Fruit fly (Drosophila melanogaster): ENCODE results near the gene homer.
A peak's percentile ranks its signal among the peaks of the same experiment; 100 is the strongest.

The homer gene

dm6 chr2L:6705081-6705480 is 18.1 kb downstream of the homer start:
- TF ChIP-seq br (GFP tag; optimal IDR thresholded peaks at IDR 0.05) (no peak), jim (GFP tag; optimal IDR thresholded peaks at IDR 0.05) (no peak), brk (GFP tag; optimal IDR thresholded peaks at IDR 0.05) (no peak), sv (GFP tag; optimal IDR thresholded peaks at IDR 0.05) (no peak), Hr78 (GFP tag; optimal IDR thresholded peaks at IDR 0.05) (no peak), foxo (GFP tag; optimal IDR thresholded peaks at IDR 0.05) (no peak), fru (GFP tag; optimal IDR thresholded peaks at IDR 0.05) (no peak), Sp1 (GFP tag; optimal IDR thresholded peaks at IDR 0.05) (no peak), Hnf4 (GFP tag; optimal IDR thresholded peaks at IDR 0.05) (no peak), Dfd (GFP tag; optimal IDR thresholded peaks at IDR 0.05) (no peak), CG32264 (GFP tag; optimal IDR thresholded peaks at IDR 0.05) (no peak), CG9705 (GFP tag; optimal IDR thresholded peaks at IDR 0.05) (no peak), Vsx2 (GFP tag; optimal IDR thresholded peaks at IDR 0.05; ENCODE audit: partially characterized antibody) (no peak), woc (GFP tag; optimal IDR thresholded peaks at IDR 0.05) (no peak)

dm6 chr2L:6701409-6702199 is 21.6 kb downstream of the homer start:
- TF ChIP-seq Hnf4 (GFP tag; optimal IDR thresholded peaks at IDR 0.05) (no peak), h (GFP tag; optimal IDR thresholded peaks at IDR 0.05) (peak; percentile 5), foxo (GFP tag; optimal IDR thresholded peaks at IDR 0.05) (peak in 1 of 2 experiments; percentile 5), Mio (GFP tag; optimal IDR thresholded peaks at IDR 0.05) (no peak), fru (GFP tag; optimal IDR thresholded peaks at IDR 0.05) (peak; percentile 16)

- TF ChIP-seq Abd-B (GFP tag; optimal IDR thresholded peaks at IDR 0.05) (no peak), dmrt93B (GFP tag; optimal IDR thresholded peaks at IDR 0.05) (no peak), Hr78 (GFP tag; optimal IDR thresholded peaks at IDR 0.05) (no peak), Vsx2 (GFP tag; optimal IDR thresholded peaks at IDR 0.05; ENCODE audit: partially characterized antibody) (no peak), Hr83 (GFP tag; optimal IDR thresholded peaks at IDR 0.05; ENCODE audit: poor library complexity, severe bottlenecking) (no peak), sv (GFP tag; optimal IDR thresholded peaks at IDR 0.05) (no peak), brk (GFP tag; optimal IDR thresholded peaks at IDR 0.05) (no peak), OdsH (GFP tag; optimal IDR thresholded peaks at IDR 0.05) (no peak)
These were observed 22.4 kb downstream of the homer start for dm6 chr2L:6700742-6701141.

DNA sequence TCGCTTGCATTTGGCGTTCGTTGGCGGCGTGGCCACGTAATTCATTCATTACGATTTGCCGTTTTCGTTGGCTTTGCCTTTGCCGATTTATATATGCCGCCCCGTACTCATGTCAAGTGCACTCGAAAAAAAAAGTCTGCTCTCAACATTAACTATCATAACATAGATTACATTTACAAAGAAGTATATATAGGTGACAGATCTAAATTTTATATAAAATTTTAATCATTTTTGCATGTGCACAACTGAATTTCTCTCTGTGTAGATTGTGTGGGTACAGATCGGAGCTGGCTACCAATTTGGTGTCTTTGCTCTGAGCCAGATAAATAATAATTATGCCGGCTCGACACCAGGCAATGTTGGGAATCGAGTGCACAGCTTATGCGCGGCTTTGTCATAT is 24.8 kb downstream of the homer start:
- TF ChIP-seq jim (GFP tag; optimal IDR thresholded peaks at IDR 0.05) (no peak), dsf (GFP tag; optimal IDR thresholded peaks at IDR 0.05; ENCODE audit: borderline replicate concordance) (no peak), dmrt93B (GFP tag; optimal IDR thresholded peaks at IDR 0.05) (peak; percentile 31), brk (GFP tag; optimal IDR thresholded peaks at IDR 0.05) (no peak), h (GFP tag; optimal IDR thresholded peaks at IDR 0.05) (peak; percentile 63), N (GFP tag; optimal IDR thresholded peaks at IDR 0.05) (no peak), OdsH (GFP tag; optimal IDR thresholded peaks at IDR 0.05) (peak; percentile 60), HLH106 (tag; optimal IDR thresholded peaks at IDR 0.05) (peak; percentile 68), Abd-B (GFP tag; optimal IDR thresholded peaks at IDR 0.05) (no peak), Dif (GFP tag; optimal IDR thresholded peaks at IDR 0.05; ENCODE audit: partially characterized antibody) (no peak), pan (optimal IDR thresholded peaks at IDR 0.05) (no peak), foxo (GFP tag; optimal IDR thresholded peaks at IDR 0.05) (peak in 1 of 2 experiments; percentile 59), br (GFP tag; optimal IDR thresholded peaks at IDR 0.05) (peak; percentile 70), fru (GFP tag; optimal IDR thresholded peaks at IDR 0.05) (peak; percentile 71), Hr83 (GFP tag; optimal IDR thresholded peaks at IDR 0.05; ENCODE audit: poor library complexity, severe bottlenecking) (no peak), psq (GFP tag; optimal IDR thresholded peaks at IDR 0.05) (peak; percentile 51), CG32264 (GFP tag; optimal IDR thresholded peaks at IDR 0.05) (peak; percentile 14), Hnf4 (GFP tag; optimal IDR thresholded peaks at IDR 0.05) (peak; percentile 48), rgr (GFP tag; optimal IDR thresholded peaks at IDR 0.05) (peak; percentile 66), Rel (GFP tag; optimal IDR thresholded peaks at IDR 0.05) (no peak), Rel (tag; optimal IDR thresholded peaks at IDR 0.05) (no peak), lola (GFP tag; optimal IDR thresholded peaks at IDR 0.05) (no peak), Sp1 (GFP tag; optimal IDR thresholded peaks at IDR 0.05) (peak; percentile 52), ey (GFP tag; optimal IDR thresholded peaks at IDR 0.05) (peak; percentile 63), sv (GFP tag; optimal IDR thresholded peaks at IDR 0.05) (no peak), CrebA (GFP tag; optimal IDR thresholded peaks at IDR 0.05; ENCODE audit: borderline replicate concordance) (no peak), Jra (GFP tag; optimal IDR thresholded peaks at IDR 0.05) (no peak), usp (GFP tag; optimal IDR thresholded peaks at IDR 0.05) (no peak), tai (GFP tag; optimal IDR thresholded peaks at IDR 0.05) (no peak), Dfd (GFP tag; optimal IDR thresholded peaks at IDR 0.05) (no peak)

All from whole organism, wandering third instar larva.